Worm (Caenorhabditis elegans): ENCODE data around the gene fbxc-23.

DNA sequence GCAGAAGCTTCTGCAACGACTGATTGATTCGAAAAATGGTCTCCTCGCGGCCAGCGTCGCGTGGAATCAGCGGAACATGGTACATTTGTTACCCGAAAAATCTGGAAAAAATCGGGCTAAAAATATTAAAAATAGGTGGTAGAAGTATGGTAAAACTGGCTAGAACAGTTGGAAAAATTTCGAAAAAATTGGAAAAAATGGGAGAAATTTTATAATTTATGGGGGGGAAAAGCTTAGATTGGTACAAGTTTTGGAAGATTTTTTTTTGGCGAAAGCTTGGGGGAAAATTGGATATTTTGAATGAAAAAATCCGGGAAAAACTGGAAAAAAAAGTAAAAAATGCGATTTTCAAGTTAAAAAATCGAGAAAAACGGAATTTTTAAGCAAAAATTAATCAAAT, 48.8 kb downstream of the fbxc-23 start, which contains the start of gene ddl-2:
- TF ChIP-seq efl-1 (optimal IDR thresholded peaks at IDR 0.05) (no peak), efl-1 (GFP tag; optimal IDR thresholded peaks at IDR 0.05 in 1 of 2) (no peak), zag-1 (tag; optimal IDR thresholded peaks at IDR 0.05) (no peak), nhr-85 (tag) (no peak), ama-1 (optimal IDR thresholded peaks at IDR 0.05) (no peak), nhr-237 (tag; optimal IDR thresholded peaks at IDR 0.05) (no peak), egl-13 (tag; optimal IDR thresholded peaks at IDR 0.05) (no peak), fkh-10 (GFP tag; optimal IDR thresholded peaks at IDR 0.05) (no peak), elt-3 (tag; optimal IDR thresholded peaks at IDR 0.05) (no peak), lin-13 (GFP tag; optimal IDR thresholded peaks at IDR 0.05) (no peak), mef-2 (tag; optimal IDR thresholded peaks at IDR 0.05) (no peak), unc-130 (tag; optimal IDR thresholded peaks at IDR 0.05) (no peak), dsc-1 (tag; optimal IDR thresholded peaks at IDR 0.05) (no peak), nhr-77 (tag; optimal IDR thresholded peaks at IDR 0.05) (no peak), mdl-1 (tag; optimal IDR thresholded peaks at IDR 0.05) (no peak)

All from whole organism, L1 larva.